Fruit fly (Drosophila melanogaster): ENCODE data around the gene RpL3.

- TF ChIP-seq CG4496 (GFP tag; IDR thresholded peaks at IDR 0.05) (peak; percentile 99), EcR (GFP tag; optimal IDR thresholded peaks at IDR 0.05) (peak; percentile 42), Ets98B (GFP tag; IDR thresholded peaks at IDR 0.05) (peak; percentile 98), CG13204 (GFP tag; optimal IDR thresholded peaks at IDR 0.05) (no peak), fd96Ca (GFP tag; IDR thresholded peaks at IDR 0.05) (peak; percentile 69; the same call in 2 of the 3 replicates), Pif1A (GFP tag; optimal IDR thresholded peaks at IDR 0.05) (no peak), CG9948 (tag; optimal IDR thresholded peaks at IDR 0.05) (peak; percentile 95), Snoo (tag; optimal IDR thresholded peaks at IDR 0.05) (peak; percentile 98), CG34367 (tag; optimal IDR thresholded peaks at IDR 0.05) (peak; percentile 97), CG8301 (tag; optimal IDR thresholded peaks at IDR 0.05) (peak; percentile 96), CG14655 (GFP tag; optimal IDR thresholded peaks at IDR 0.05) (no peak), Pif1B (GFP tag; optimal IDR thresholded peaks at IDR 0.05) (no peak), CG8159 (tag; optimal IDR thresholded peaks at IDR 0.05) (peak; percentile 98)
Measured at dm6 chr3R:11226496-11226895, 4.8 kb downstream of the RpL3 start, which contains the start of gene CG17726.

Measured in whole organism, pupa.